Worm (Caenorhabditis elegans): ENCODE measurements around the gene F36F12.1.

Gene F36F12.1

DNA sequence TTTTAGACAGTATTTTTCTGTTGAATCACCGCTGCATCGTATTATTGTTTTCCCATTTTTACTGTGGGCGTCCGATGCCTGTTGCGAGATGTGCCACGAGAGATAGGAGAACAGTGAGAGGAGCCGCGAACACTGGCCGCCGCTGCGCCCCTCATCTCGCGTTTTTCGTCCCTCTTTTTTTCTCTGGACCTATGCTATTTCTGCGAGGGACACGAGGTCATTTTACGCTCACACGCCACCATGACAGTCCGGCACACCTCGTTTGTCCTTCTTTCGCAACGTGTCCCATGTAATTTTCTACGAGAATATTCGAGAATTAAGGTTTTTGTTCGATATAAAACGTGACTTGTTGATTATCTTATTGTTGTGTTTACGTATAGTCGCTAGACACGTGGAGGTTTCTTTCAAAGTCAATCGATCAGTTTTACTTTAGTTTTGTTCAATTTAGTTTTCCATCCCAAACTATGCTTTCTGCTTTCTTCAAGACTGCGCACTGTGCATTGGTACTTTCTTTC is 35.0 kb downstream of the F36F12.1 start, which contains the start of gene lbp-9:
lbp-9 (plus strand) TSS at position 465 of the 515 bp plus-strand sequence.
- no peak for TF ChIP-seq ceh-2 (tag; optimal IDR thresholded peaks at IDR 0.05)
- TF ChIP-seq pha-2 (tag; optimal IDR thresholded peaks at IDR 0.05): no peak
- no peak for TF ChIP-seq ztf-16 (tag; optimal IDR thresholded peaks at IDR 0.05)
- TF ChIP-seq K09A11.1 (tag; optimal IDR thresholded peaks at IDR 0.05; ENCODE audit: insufficient read depth): no peak
- no peak for TF ChIP-seq hlh-30 (tag; optimal IDR thresholded peaks at IDR 0.05; ENCODE audit: insufficient read depth)
- no peak for TF ChIP-seq sdc-2 (tag; optimal IDR thresholded peaks at IDR 0.05)
- no peak for TF ChIP-seq hlh-8 (tag; optimal IDR thresholded peaks at IDR 0.05)
- TF ChIP-seq pros-1 (tag; optimal IDR thresholded peaks at IDR 0.05): no peak

DNA sequence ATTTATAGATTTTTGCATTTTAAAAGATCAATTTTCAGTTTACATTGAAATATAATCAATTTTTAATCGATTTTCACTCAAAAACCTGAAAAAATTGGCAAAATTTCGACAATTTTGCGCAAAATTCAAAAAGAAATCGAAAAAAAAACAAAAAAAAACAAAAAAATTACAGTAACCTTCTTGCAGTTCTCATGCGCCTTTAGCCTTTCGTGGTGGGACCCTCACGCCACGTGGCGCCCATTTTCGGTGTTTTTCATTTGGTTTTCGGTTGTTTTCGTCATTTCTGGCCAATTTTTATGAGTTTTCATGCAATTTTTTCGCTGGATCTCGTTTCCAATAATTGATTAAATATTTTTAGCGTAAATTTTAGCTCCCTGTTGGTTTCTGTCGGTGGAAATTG is 35.6 kb downstream of the F36F12.1 start:
- no peak for TF ChIP-seq npax-4 (tag; optimal IDR thresholded peaks at IDR 0.05)
- no peak for TF ChIP-seq ref-2 (tag; optimal IDR thresholded peaks at IDR 0.05)
- no peak for TF ChIP-seq K02D7.2 (tag; optimal IDR thresholded peaks at IDR 0.05)
- no peak for TF ChIP-seq T23F11.4 (GFP tag; optimal IDR thresholded peaks at IDR 0.05)
- no peak for TF ChIP-seq tbx-2 (tag; optimal IDR thresholded peaks at IDR 0.05)
- no peak for TF ChIP-seq elt-2 (tag; optimal IDR thresholded peaks at IDR 0.05)
- TF ChIP-seq hlh-15 (tag; optimal IDR thresholded peaks at IDR 0.05): no peak
- no peak for TF ChIP-seq ahr-1 (tag; optimal IDR thresholded peaks at IDR 0.05)
- TF ChIP-seq unc-55 (GFP tag; optimal IDR thresholded peaks at IDR 0.05): no peak

DNA sequence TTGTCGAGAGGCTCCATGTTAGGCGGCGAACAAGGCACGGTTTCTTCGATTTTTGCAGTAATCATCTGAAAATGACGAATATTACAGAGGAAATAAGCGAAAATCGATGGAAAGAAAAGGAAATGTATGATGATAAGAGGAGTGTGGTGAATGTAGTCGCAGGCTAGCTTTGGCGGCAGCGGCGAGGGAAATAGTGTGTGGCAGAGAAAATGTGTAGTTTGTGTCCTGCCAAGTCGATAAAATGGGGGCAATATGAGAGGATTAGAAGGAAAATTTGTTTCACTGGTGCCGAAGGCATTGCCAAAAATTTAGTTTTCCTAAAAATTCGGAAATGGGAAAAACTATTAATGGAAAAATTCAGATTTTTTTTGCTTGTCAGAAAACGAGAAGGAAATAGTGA is 36.2 kb downstream of the F36F12.1 start, which contains the start of gene nhr-86:
nhr-86 (minus strand) TSS at position 71 of the 400 bp plus-strand sequence.
- TF ChIP-seq nhr-11 (tag; optimal IDR thresholded peaks at IDR 0.05): no peak
- peak; percentile 2 for TF ChIP-seq elt-2 (tag; optimal IDR thresholded peaks at IDR 0.05)

DNA sequence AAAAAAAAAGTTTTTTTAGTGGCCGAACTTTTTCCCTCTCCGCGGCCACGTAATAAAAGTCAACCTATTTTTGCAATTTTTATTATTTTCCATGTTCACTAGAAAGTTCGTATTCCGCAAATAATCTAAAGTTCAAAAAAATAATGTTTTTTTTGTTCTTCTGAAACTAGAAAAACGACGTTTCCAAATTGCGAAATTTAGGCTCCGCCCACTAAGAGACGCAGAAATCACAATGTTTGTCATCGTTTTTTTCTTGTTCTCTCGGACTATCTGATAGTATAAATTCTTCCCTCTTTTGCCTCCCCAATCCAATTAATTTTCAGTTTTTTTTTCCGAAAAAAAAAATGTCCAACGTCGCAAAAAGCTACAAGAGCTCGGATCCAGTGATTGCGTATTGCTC is 45.7 kb downstream of the F36F12.1 start, which contains the start of gene comt-3:
comt-3 (plus strand) TSS at position 214 of the 400 bp plus-strand sequence.
- TF ChIP-seq fkh-6 (tag; optimal IDR thresholded peaks at IDR 0.05) (no peak), pha-2 (tag; optimal IDR thresholded peaks at IDR 0.05) (no peak), pag-3 (tag; optimal IDR thresholded peaks at IDR 0.05; ENCODE audit: borderline replicate concordance) (no peak), fax-1 (tag; optimal IDR thresholded peaks at IDR 0.05) (no peak), unc-3 (GFP tag; conservative IDR thresholded peaks at IDR 0.05) (no peak), unc-3 (tag; optimal IDR thresholded peaks at IDR 0.05) (no peak), ceh-30 (tag; optimal IDR thresholded peaks at IDR 0.05) (no peak), npax-4 (tag; optimal IDR thresholded peaks at IDR 0.05) (no peak), hlh-6 (tag; optimal IDR thresholded peaks at IDR 0.05) (no peak), ceh-6 (GFP tag; optimal IDR thresholded peaks at IDR 0.05) (no peak), eyg-1 (tag; optimal IDR thresholded peaks at IDR 0.05) (no peak), odd-2 (tag; optimal IDR thresholded peaks at IDR 0.05) (no peak), Y22D7AL.16 (tag; optimal IDR thresholded peaks at IDR 0.05) (no peak), madf-2 (tag; optimal IDR thresholded peaks at IDR 0.05) (no peak), hlh-8 (tag; optimal IDR thresholded peaks at IDR 0.05) (no peak), pros-1 (tag; optimal IDR thresholded peaks at IDR 0.05) (no peak), sox-4 (tag; optimal IDR thresholded peaks at IDR 0.05) (no peak), ttx-3 (tag; optimal IDR thresholded peaks at IDR 0.05) (no peak), ceh-2 (tag; optimal IDR thresholded peaks at IDR 0.05) (no peak), sox-2 (GFP tag; IDR thresholded peaks at IDR 0.05) (no peak)

DNA sequence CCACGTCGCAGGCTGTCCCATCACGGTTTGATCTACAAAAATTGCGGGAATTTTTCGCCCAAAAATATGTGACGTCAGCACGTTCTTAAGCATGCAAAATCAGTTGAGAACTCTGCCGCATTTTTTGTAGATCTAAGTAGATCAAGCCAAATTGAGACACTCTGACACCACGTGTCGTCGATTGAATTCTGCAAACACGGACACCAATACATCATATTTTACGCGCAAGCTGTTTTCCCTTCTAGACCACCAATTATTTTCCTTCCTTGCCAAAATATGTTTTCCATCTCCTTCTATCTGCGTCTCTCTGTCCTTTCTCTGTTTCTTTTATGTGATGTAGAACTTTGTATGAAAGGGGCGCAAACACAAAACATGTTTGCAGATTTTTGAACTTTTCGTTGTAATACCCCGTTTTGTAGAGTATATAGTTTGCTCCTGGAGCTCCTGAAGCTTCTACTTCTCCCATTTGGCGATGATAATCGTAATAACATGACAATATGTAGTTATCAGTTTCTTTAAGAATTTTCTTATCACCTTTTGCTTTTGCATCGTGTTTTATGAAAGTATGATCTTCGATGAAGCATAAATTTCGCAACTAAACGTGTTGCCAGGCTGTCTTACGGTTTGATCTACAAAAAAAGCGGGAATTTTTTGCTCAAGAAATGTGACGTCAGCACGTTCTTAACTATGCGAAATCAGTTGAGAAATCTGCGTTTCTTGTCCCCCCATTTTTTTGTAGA is 47.1 kb downstream of the F36F12.1 start:
- TF ChIP-seq ceh-9 (tag; optimal IDR thresholded peaks at IDR 0.05) (no peak), K02D7.2 (tag; optimal IDR thresholded peaks at IDR 0.05) (no peak), C08G9.2 (tag; optimal IDR thresholded peaks at IDR 0.05) (no peak), elt-2 (tag; optimal IDR thresholded peaks at IDR 0.05) (no peak), ceh-2 (tag; optimal IDR thresholded peaks at IDR 0.05) (no peak), eyg-1 (tag; optimal IDR thresholded peaks at IDR 0.05) (no peak), hlh-8 (tag; optimal IDR thresholded peaks at IDR 0.05) (no peak), che-1 (tag; optimal IDR thresholded peaks at IDR 0.05) (no peak), pag-3 (tag; optimal IDR thresholded peaks at IDR 0.05; ENCODE audit: borderline replicate concordance) (no peak), ceh-19 (GFP tag; optimal IDR thresholded peaks at IDR 0.05) (no peak)
